Worm (Caenorhabditis elegans): ENCODE data around the gene daf-18.

The daf-18 gene

ce11 chrIV:410420-410891, 14.5 kb downstream of the daf-18 start, which contains the start of gene T07A9.12 (continued):
- no peak for TF ChIP-seq snpc-4 (GFP tag; optimal IDR thresholded peaks at IDR 0.05)
- peak in 1 of 4 experiments; percentile 34 for TF ChIP-seq snpc-4 (tag; optimal IDR thresholded peaks at IDR 0.05)
- no peak for TF ChIP-seq gei-17 (GFP tag; optimal IDR thresholded peaks at IDR 0.05)
- TF ChIP-seq snpc-3.4 (tag; optimal IDR thresholded peaks at IDR 0.05), result no peak
- no peak for TF ChIP-seq hmg-20 (GFP tag; IDR thresholded peaks at IDR 0.05)
- no peak for TF ChIP-seq Y79H2A.3 (GFP tag; conservative IDR thresholded peaks at IDR 0.05)
- TF ChIP-seq die-1 (tag; optimal IDR thresholded peaks at IDR 0.05), result no peak
- no peak for TF ChIP-seq nhr-120 (GFP tag; IDR thresholded peaks at IDR 0.05)
- TF ChIP-seq Y95B8A.8 (GFP tag; IDR thresholded peaks at IDR 0.05), result no peak
- peak; percentile 2 for TF ChIP-seq lin-54 (GFP tag; optimal IDR thresholded peaks at IDR 0.05)
- no peak for TF ChIP-seq cebp-1 (GFP tag; IDR thresholded peaks at IDR 0.05)
- peak; percentile 67 for TF ChIP-seq cebp-1 (tag; optimal IDR thresholded peaks at IDR 0.05)
- TF ChIP-seq tlf-1 (GFP tag; optimal IDR thresholded peaks at IDR 0.05), result no peak
- TF ChIP-seq rec-8 (tag; optimal IDR thresholded peaks at IDR 0.05), result no peak
- TF ChIP-seq ztf-26 (tag; optimal IDR thresholded peaks at IDR 0.05), result no peak
- TF ChIP-seq efl-1 (GFP tag; optimal IDR thresholded peaks at IDR 0.05), result no peak
- TF ChIP-seq lin-40 (tag; optimal IDR thresholded peaks at IDR 0.05), result peak; percentile 72
- 0 out of 2 replicates have a peak, but pooled peaks have one; percentile 13 for TF ChIP-seq K11D2.4 (GFP tag; IDR thresholded peaks at IDR 0.05)
- TF ChIP-seq pbrm-1 (GFP tag; IDR thresholded peaks at IDR 0.05), result no peak
- no peak for TF ChIP-seq madf-6 (GFP tag; IDR thresholded peaks at IDR 0.05)
- no peak for TF ChIP-seq mel-28 (tag; optimal IDR thresholded peaks at IDR 0.05; ENCODE audit: borderline replicate concordance)
- no peak for TF ChIP-seq ccch-3 (GFP tag; optimal IDR thresholded peaks at IDR 0.05)
- TF ChIP-seq snpc-1.1 (tag; optimal IDR thresholded peaks at IDR 0.05; ENCODE audit: insufficient read depth), result no peak
- TF ChIP-seq let-526 (GFP tag; IDR thresholded peaks at IDR 0.05), result no peak
- TF ChIP-seq fkh-3 (tag; optimal IDR thresholded peaks at IDR 0.05), result no peak
- TF ChIP-seq B0035.1 (tag; optimal IDR thresholded peaks at IDR 0.05), result no peak
- TF ChIP-seq repo-1 (tag; optimal IDR thresholded peaks at IDR 0.05), result no peak

DNA sequence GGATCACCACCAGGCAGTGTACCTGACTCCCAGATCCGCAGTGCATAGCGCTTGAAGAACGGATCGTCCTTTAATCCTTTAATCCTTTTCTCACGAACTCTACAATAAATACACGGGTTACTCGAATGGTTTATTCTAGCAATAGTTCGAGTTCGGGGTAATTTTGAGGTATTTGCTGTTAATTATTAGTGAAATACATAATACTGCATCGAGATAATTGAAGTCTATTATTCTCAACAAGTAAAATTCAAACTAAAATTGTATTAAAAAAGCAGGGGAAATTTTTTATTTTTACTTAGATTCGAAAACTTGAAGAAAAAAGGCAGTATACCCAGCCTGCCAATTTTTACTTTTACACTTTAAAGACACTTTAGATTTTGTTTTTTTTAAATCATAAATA, 15.0 kb downstream of the daf-18 start, which contains the start of gene kgb-1:
kgb-1 (minus strand) TSS at position 101 of the 400 bp plus-strand sequence.
- no peak for TF ChIP-seq ztf-26 (tag; optimal IDR thresholded peaks at IDR 0.05)
- TF ChIP-seq zim-3 (tag; optimal IDR thresholded peaks at IDR 0.05), result no peak
- no peak for TF ChIP-seq snpc-1.1 (tag; optimal IDR thresholded peaks at IDR 0.05; ENCODE audit: insufficient read depth)
- TF ChIP-seq sptf-2 (GFP tag; optimal IDR thresholded peaks at IDR 0.05), result no peak
- no peak for TF ChIP-seq nfya-1 (tag; optimal IDR thresholded peaks at IDR 0.05; ENCODE audit: borderline replicate concordance, insufficient read depth)
- no peak for TF ChIP-seq hlh-26 (GFP tag; conservative IDR thresholded peaks at IDR 0.05)
- no peak for TF ChIP-seq lir-1 (GFP tag; conservative IDR thresholded peaks at IDR 0.05)
- no peak for TF ChIP-seq lsy-27 (tag; optimal IDR thresholded peaks at IDR 0.05; ENCODE audit: borderline replicate concordance, insufficient read depth)
- TF ChIP-seq fkh-3 (tag; optimal IDR thresholded peaks at IDR 0.05), result no peak

DNA sequence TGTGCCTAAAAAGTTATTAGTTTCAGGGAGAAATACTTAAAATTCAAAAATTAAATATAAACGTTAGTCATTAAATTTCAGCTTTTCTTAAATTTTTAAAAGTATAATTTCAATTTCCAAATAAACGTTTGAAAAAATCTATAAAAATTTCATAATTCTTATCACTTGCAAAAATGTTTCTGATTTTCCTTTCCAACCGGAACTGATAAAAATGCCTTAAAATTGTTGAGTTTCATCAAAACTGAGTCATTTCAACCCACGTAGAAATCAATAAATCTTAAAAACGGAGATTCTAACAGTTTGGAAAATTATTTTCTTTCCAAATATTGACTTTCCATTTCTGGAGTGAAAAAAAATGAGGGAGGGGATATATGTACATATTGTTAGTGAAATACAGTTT, 16.1 kb downstream of the daf-18 start:
- TF ChIP-seq K11D2.4 (GFP tag; IDR thresholded peaks at IDR 0.05) (no peak), lsl-1 (GFP tag; optimal IDR thresholded peaks at IDR 0.05) (no peak), nhr-80 (tag; optimal IDR thresholded peaks at IDR 0.05) (peak; percentile 19), atf-7 (tag; optimal IDR thresholded peaks at IDR 0.05) (no peak), T26A5.8 (tag; optimal IDR thresholded peaks at IDR 0.05) (no peak)
